Fruit fly (Drosophila melanogaster): ENCODE data around the gene Vha68-3.
A peak's percentile ranks its signal among the peaks of the same experiment; 100 is the strongest.

dm6 chr2L:13014038-13014790 lies 35.6 kb downstream of the Vha68-3 start:
- no peak for TF ChIP-seq psq (GFP tag; optimal IDR thresholded peaks at IDR 0.05)
- no peak for TF ChIP-seq sage (GFP tag; optimal IDR thresholded peaks at IDR 0.05)
- no peak for TF ChIP-seq Hr78 (GFP tag; optimal IDR thresholded peaks at IDR 0.05)
- no peak for TF ChIP-seq Abd-B (GFP tag; optimal IDR thresholded peaks at IDR 0.05)
- no peak for TF ChIP-seq usp (GFP tag; optimal IDR thresholded peaks at IDR 0.05)
- TF ChIP-seq brk (GFP tag; optimal IDR thresholded peaks at IDR 0.05), result no peak
- no peak for TF ChIP-seq pan (optimal IDR thresholded peaks at IDR 0.05)
- TF ChIP-seq br (GFP tag; optimal IDR thresholded peaks at IDR 0.05), result no peak
- TF ChIP-seq Dif (GFP tag; optimal IDR thresholded peaks at IDR 0.05; ENCODE audit: partially characterized antibody), result peak; percentile 13
- no peak for TF ChIP-seq lola (GFP tag; optimal IDR thresholded peaks at IDR 0.05)
- no peak for TF ChIP-seq h (GFP tag; optimal IDR thresholded peaks at IDR 0.05)
